Worm (Caenorhabditis elegans): Measurements from ENCODE around the gene K11D12.8.

The K11D12.8 gene

DNA sequence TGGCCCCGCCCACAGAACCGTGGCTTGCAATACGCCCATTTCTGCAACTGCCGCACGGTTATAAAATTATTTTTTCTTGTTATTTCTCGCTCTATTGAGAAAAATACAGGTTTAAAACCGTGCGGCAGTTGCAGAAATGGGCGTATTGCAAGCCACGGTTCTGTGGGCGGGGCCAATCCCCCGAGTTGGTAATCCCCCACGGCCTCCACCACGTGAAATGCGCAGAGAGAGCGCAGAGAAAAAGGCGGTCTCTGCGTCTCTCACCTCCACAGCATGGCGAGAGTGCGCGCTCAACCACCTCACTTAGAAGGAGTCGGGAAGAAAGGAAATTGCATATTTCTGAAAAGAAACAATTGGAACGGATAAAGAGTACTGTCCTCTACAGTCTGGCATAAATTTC is 6.4 kb upstream of the K11D12.8 start (continued):
- TF ChIP-seq lin-1 (GFP tag; IDR thresholded peaks at IDR 0.05), result peak; percentile 60; the same call in 1 of the 2 replicates

DNA sequence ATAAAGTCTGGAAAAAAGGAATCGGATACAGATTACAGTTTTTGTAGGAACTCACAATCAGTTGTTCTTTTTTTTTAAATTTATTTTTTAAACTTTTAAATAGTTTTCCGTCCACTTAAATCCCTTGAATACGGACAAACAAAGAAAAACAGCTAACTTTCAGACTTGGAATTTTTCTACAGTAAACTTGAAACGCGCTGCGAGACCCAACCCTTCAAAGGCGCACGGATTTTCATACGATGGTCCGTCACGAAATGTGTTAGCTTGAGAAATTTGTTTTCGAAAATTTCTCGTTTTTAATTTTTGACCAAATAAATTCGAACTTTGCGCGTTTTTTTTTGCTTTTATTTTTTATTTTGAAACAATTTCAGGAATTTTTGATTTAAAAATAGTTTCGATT is 5.8 kb upstream of the K11D12.8 start:
- TF ChIP-seq arid-1 (GFP tag; conservative IDR thresholded peaks at IDR 0.05) (no peak), T26A8.4 (GFP tag; IDR thresholded peaks at IDR 0.05) (no peak), nhr-102 (tag; optimal IDR thresholded peaks at IDR 0.05) (no peak)

DNA sequence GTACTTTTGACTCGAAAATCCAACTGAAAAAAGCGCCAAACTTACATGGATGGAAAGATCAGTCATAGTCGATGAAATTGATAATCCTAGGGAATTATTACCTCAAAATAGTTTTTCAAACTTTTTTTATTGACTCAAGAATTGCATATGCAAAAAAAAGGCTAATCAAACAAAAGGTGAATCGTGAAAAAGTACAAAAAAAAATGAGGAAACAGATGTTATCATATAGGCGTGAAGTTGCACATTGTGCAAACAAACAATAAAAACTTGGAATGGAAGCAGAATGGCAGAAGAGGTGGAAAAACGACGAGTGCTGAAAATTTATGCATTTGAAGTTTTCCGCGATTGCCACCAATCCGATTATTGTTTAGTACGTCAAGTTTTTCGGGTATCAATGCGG is 5.3 kb upstream of the K11D12.8 start, which contains the start of gene exc-14:
TSS of gene exc-14 (minus strand) at position 101 of the 400 bp plus-strand sequence.
- TF ChIP-seq dmd-9 (GFP tag; IDR thresholded peaks at IDR 0.05) (no peak), lsy-2 (tag; optimal IDR thresholded peaks at IDR 0.05) (no peak), R02D3.7 (tag; optimal IDR thresholded peaks at IDR 0.05) (no peak), Y105C5A.15 (GFP tag; IDR thresholded peaks at IDR 0.05) (no peak), spr-1 (tag; optimal IDR thresholded peaks at IDR 0.05) (no peak), nhr-77 (tag; optimal IDR thresholded peaks at IDR 0.05) (no peak), lir-3 (tag; optimal IDR thresholded peaks at IDR 0.05) (no peak), nhr-102 (tag; optimal IDR thresholded peaks at IDR 0.05) (no peak), mes-2 (tag; optimal IDR thresholded peaks at IDR 0.05; ENCODE audit: poor library complexity, severe bottlenecking) (no peak), nhr-28 (tag; optimal IDR thresholded peaks at IDR 0.05) (no peak), F37D6.2 (tag; optimal IDR thresholded peaks at IDR 0.05) (no peak)

DNA sequence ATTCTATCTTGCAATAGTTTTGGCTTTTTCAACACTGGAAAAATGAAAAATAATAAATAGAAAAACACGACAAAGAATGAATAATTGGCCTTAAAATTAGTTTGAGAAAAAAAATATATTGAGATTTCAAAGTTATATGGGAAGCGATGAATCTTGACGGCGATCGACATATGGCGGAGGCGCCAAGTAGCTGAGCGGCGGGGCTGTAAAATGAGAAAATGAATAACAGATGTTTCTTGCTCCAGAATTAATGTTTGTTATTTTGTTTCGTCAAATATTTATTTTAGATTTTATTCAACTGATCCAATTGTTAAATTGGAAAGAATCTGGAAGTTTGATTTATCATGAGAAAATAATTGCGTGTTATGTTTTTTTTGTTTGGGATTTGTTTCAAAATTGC is 1.2 kb downstream of the K11D12.8 start, which contains the start of gene K11D12.11:
TSS of gene K11D12.11 (minus strand) at position 42 of the 400 bp plus-strand sequence.
- no peak for TF ChIP-seq nhr-102 (tag; optimal IDR thresholded peaks at IDR 0.05)
- no peak for TF ChIP-seq daf-19 (GFP tag; conservative IDR thresholded peaks at IDR 0.05)
- no peak for TF ChIP-seq jun-1 (tag; optimal IDR thresholded peaks at IDR 0.05)
- TF ChIP-seq Y5F2A.4 (GFP tag; optimal IDR thresholded peaks at IDR 0.05), result no peak
- TF ChIP-seq vab-7 (GFP tag; IDR thresholded peaks at IDR 0.05), result no peak
- no peak for TF ChIP-seq hlh-30 (tag; optimal IDR thresholded peaks at IDR 0.05; ENCODE audit: insufficient read depth)
- no peak for TF ChIP-seq nhr-42 (GFP tag; IDR thresholded peaks at IDR 0.05)
- no peak for TF ChIP-seq T26A8.4 (GFP tag; IDR thresholded peaks at IDR 0.05)
- TF ChIP-seq attf-4 (tag; optimal IDR thresholded peaks at IDR 0.05), result no peak
- no peak for TF ChIP-seq dmd-9 (GFP tag; IDR thresholded peaks at IDR 0.05)
- no peak for TF ChIP-seq ceh-62 (tag; optimal IDR thresholded peaks at IDR 0.05)
- TF ChIP-seq lin-13 (GFP tag; optimal IDR thresholded peaks at IDR 0.05), result no peak
- no peak for TF ChIP-seq lir-3 (tag; optimal IDR thresholded peaks at IDR 0.05)
- TF ChIP-seq gei-8 (GFP tag; optimal IDR thresholded peaks at IDR 0.05), result no peak
- no peak for TF ChIP-seq nhr-48 (tag; optimal IDR thresholded peaks at IDR 0.05)
- TF ChIP-seq T20F7.1 (GFP tag; optimal IDR thresholded peaks at IDR 0.05), result no peak
- no peak for TF ChIP-seq lin-38 (GFP tag; IDR thresholded peaks at IDR 0.05)
- TF ChIP-seq nhr-41 (GFP tag; IDR thresholded peaks at IDR 0.05), result no peak
- TF ChIP-seq mdt-29 (GFP tag; IDR thresholded peaks at IDR 0.05), result no peak

DNA sequence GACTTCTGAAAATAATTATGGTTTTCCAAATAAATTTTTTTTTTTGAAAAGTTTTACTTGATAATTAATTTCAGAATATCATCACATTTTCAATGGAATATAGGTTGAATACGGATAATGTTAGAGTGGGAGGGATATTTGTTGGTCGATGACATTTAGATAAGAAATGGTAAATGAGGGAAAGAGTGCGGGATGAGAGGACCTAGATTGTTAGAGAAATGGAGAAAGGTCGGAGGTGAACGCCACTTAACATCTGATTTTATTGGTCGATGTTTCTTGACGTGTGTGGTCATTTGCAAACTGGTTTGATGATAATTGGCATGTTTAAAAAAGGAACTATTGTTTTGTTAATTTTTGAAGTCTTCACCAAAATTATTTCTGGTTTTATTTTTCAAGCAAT is 2.4 kb downstream of the K11D12.8 start:
- TF ChIP-seq F10B5.3 (tag; optimal IDR thresholded peaks at IDR 0.05) (no peak), pqm-1 (tag; optimal IDR thresholded peaks at IDR 0.05) (no peak), unc-62 (GFP tag; optimal IDR thresholded peaks at IDR 0.05 in 1 of 2) (peak in 1 of 2 experiments; percentile 81), unc-62 (tag; optimal IDR thresholded peaks at IDR 0.05) (no peak)

DNA sequence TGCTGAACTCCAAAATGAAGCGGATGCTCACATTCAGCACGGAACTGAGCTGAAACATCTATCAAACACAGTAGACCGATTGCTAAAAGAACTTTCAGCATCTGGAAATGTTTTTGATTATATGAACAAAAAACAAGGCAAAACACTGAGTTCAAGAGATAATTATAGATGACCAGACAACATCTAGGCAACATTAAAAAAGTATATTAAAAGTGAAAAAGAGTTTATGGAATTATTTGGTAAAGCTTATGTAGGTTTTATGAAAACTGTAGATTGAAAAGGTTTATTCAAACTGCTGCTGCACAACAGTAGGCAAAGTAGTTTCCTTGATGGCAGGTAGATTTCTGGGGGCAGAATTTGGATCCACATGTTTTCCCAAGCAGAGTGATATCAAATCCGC is 4.4 kb downstream of the K11D12.8 start, which contains the start of gene K11D12.7:
TSS of gene K11D12.7 (minus strand) at position 101 of the 400 bp plus-strand sequence.
- TF ChIP-seq snpc-4 (tag; optimal IDR thresholded peaks at IDR 0.05) (no peak), lir-3 (tag; optimal IDR thresholded peaks at IDR 0.05) (no peak), zfp-2 (tag; optimal IDR thresholded peaks at IDR 0.05) (no peak)
